Worm (Caenorhabditis elegans) whole organism, L3 larva: ENCODE results near the gene vps-11.

Experiments used
- R02D3.7 ChIP-seq: fragments of 150-350 bp; optimal IDR thresholded peaks from 2 replicates; lab custom pipeline; 2014; ENCODE audit warnings: missing biosample characterization, missing genetic modification characterization
- ZK546.5 ChIP-seq: sonication (generic microtip); optimal IDR thresholded peaks from 2 replicates; lab custom pipeline; 2017; ENCODE audit warnings: missing biosample characterization, missing genetic modification characterization
- aly-2 ChIP-seq: fragments of 150-350 bp; optimal IDR thresholded peaks from 2 replicates; lab custom pipeline; 2014; ENCODE audit warnings: missing biosample characterization, missing genetic modification characterization
- ama-1 ChIP-seq: fragments of 150-350 bp; optimal IDR thresholded peaks from 2 replicates; lab custom pipeline; 2018
- ceh-16 ChIP-seq: sonication (generic microtip); optimal IDR thresholded peaks from 2 replicates; lab custom pipeline; 2017; ENCODE audit warnings: missing biosample characterization, missing genetic modification characterization
- ceh-28 ChIP-seq: fragments of 150-350 bp; optimal IDR thresholded peaks from 2 replicates; lab custom pipeline; 2014; ENCODE audit warnings: missing biosample characterization, missing genetic modification reagents, missing genetic modification characterization
- ceh-82 ChIP-seq: fragments of 150-350 bp; optimal IDR thresholded peaks from 2 replicates; lab custom pipeline; 2014; ENCODE audit warnings: missing biosample characterization, missing genetic modification characterization
- egl-27 ChIP-seq: sonication (generic microtip); optimal IDR thresholded peaks from 4 replicates; lab custom pipeline; 2017; ENCODE audit warnings: missing biosample characterization, missing genetic modification reagents, missing genetic modification characterization
- egl-5 ChIP-seq: fragments of 150-350 bp; optimal IDR thresholded peaks from 2 replicates; lab custom pipeline; 2017; ENCODE audit warnings: missing biosample characterization, missing genetic modification reagents, missing genetic modification characterization, inconsistent platforms
- elt-1 ChIP-seq: fragments of 150-350 bp; optimal IDR thresholded peaks from 2 replicates; lab custom pipeline; 2014; ENCODE audit warnings: missing biosample characterization, missing genetic modification characterization
- elt-2 ChIP-seq: sonication (generic microtip); optimal IDR thresholded peaks from 2 replicates; lab custom pipeline; 2016; ENCODE audit warnings: missing genetic modification reagents, mild to moderate bottlenecking, missing genetic modification characterization, missing compliant biosample characterization
- elt-3 ChIP-seq, 3 experiments: fragments of 150-350 bp in 1 of 3; sonication (generic microtip) in 2 of 3; optimal IDR thresholded peaks; 2 replicates in 2 of 3; 4 replicates in 1 of 3; lab custom pipeline; 2014 to 2017; ENCODE audit warnings: missing biosample characterization in 3 of 3, missing genetic modification characterization in 3 of 3
- eor-1 ChIP-seq, 2 experiments: fragments of 150-350 bp; optimal IDR thresholded peaks; 2 replicates each; lab custom pipeline; 2014 to 2018; ENCODE audit warnings: missing biosample characterization in 2 of 2, missing genetic modification characterization in 2 of 2
- fkh-10 ChIP-seq: sonication (generic microtip); optimal IDR thresholded peaks from 2 replicates; lab custom pipeline; 2017; ENCODE audit warnings: missing biosample characterization, missing genetic modification reagents, missing genetic modification characterization
- fkh-2 ChIP-seq: fragments of 150-350 bp; optimal IDR thresholded peaks from 2 replicates; lab custom pipeline; 2014; ENCODE audit warnings: missing biosample characterization, missing genetic modification reagents, missing genetic modification characterization
- fos-1 ChIP-seq: fragments of 150-350 bp; optimal IDR thresholded peaks from 2 replicates; lab custom pipeline; 2014; ENCODE audit warnings: missing biosample characterization, missing genetic modification characterization
- jun-1 ChIP-seq: fragments of 150-350 bp; optimal IDR thresholded peaks from 2 replicates; lab custom pipeline; 2014; ENCODE audit warnings: missing biosample characterization, missing genetic modification reagents, missing genetic modification characterization
- lin-15B ChIP-seq: fragments of 150-350 bp; optimal IDR thresholded peaks from 2 replicates; lab custom pipeline; 2014; ENCODE audit warnings: missing biosample characterization, missing genetic modification characterization
- lin-39 ChIP-seq: fragments of 150-350 bp; optimal IDR thresholded peaks from 2 replicates; lab custom pipeline; 2018; ENCODE audit warnings: missing biosample characterization, missing genetic modification reagents, missing genetic modification characterization
- lsy-12 ChIP-seq: sonication (generic microtip); optimal IDR thresholded peaks from 2 replicates; lab custom pipeline; 2016; ENCODE audit warnings: mild to moderate bottlenecking, missing genetic modification characterization, missing compliant biosample characterization
- mdl-1 ChIP-seq: fragments of 150-350 bp; optimal IDR thresholded peaks from 2 replicates; lab custom pipeline; 2014; ENCODE audit warnings: missing biosample characterization, missing genetic modification characterization
- mml-1 ChIP-seq: fragments of 150-350 bp; sonication (generic microtip); optimal IDR thresholded peaks from 3 replicates; lab custom pipeline; 2014; ENCODE audit warnings: missing biosample characterization, missing genetic modification characterization
- nfya-1 ChIP-seq: sonication (generic microtip); optimal IDR thresholded peaks from 2 replicates; lab custom pipeline; 2017; ENCODE audit warnings: missing genetic modification characterization, mild to moderate bottlenecking, missing compliant biosample characterization, antibody characterized with exemption, moderate library complexity; ENCODE audit not compliant: insufficient read depth
- nhr-11 ChIP-seq: fragments of 150-350 bp; optimal IDR thresholded peaks from 2 replicates; lab custom pipeline; 2014; ENCODE audit warnings: missing biosample characterization, missing genetic modification characterization
- nhr-12 ChIP-seq: fragments of 150-350 bp; optimal IDR thresholded peaks from 2 replicates; lab custom pipeline; 2014; ENCODE audit warnings: missing biosample characterization, missing genetic modification characterization
- nhr-23 ChIP-seq: fragments of 150-350 bp; optimal IDR thresholded peaks from 2 replicates; lab custom pipeline; 2014; ENCODE audit warnings: missing biosample characterization, missing genetic modification reagents, missing genetic modification characterization
- nhr-237 ChIP-seq: fragments of 150-350 bp; optimal IDR thresholded peaks from 2 replicates; lab custom pipeline; 2014; ENCODE audit warnings: missing biosample characterization, missing genetic modification characterization
- nhr-25 ChIP-seq: sonication (generic microtip); optimal IDR thresholded peaks from 2 replicates; lab custom pipeline; 2017; ENCODE audit warnings: missing biosample characterization, missing genetic modification characterization
- nhr-28 ChIP-seq: fragments of 150-350 bp; optimal IDR thresholded peaks from 2 replicates; lab custom pipeline; 2014; ENCODE audit warnings: missing biosample characterization, missing genetic modification characterization
- nhr-43 ChIP-seq: sonication (generic microtip); optimal IDR thresholded peaks from 2 replicates; lab custom pipeline; 2016; ENCODE audit warnings: mild to moderate bottlenecking, missing genetic modification characterization, missing compliant biosample characterization; ENCODE audit not compliant: poor library complexity, severe bottlenecking
- nhr-67 ChIP-seq: fragments of 150-350 bp; optimal IDR thresholded peaks from 2 replicates; lab custom pipeline; 2014; ENCODE audit warnings: missing biosample characterization, missing genetic modification characterization
- nhr-77 ChIP-seq: fragments of 150-350 bp; optimal IDR thresholded peaks from 2 replicates; lab custom pipeline; 2014; ENCODE audit warnings: missing biosample characterization, missing genetic modification characterization
- pha-4 ChIP-seq: fragments of 150-350 bp; optimal IDR thresholded peaks from 2 replicates; lab custom pipeline; 2014; ENCODE audit warnings: missing biosample characterization, missing genetic modification reagents, missing genetic modification characterization
- pqm-1 ChIP-seq: fragments of 150-350 bp; optimal IDR thresholded peaks from 2 replicates; lab custom pipeline; 2017; ENCODE audit warnings: missing biosample characterization, missing genetic modification characterization, inconsistent platforms
- sea-2 ChIP-seq: fragments of 150-350 bp; sonication (generic microtip); optimal IDR thresholded peaks from 4 replicates; lab custom pipeline; 2014; ENCODE audit warnings: missing biosample characterization, missing genetic modification reagents, missing genetic modification characterization
- skn-1 ChIP-seq: fragments of 150-350 bp; optimal IDR thresholded peaks from 2 replicates; lab custom pipeline; 2014; ENCODE audit warnings: missing biosample characterization, missing genetic modification characterization
- tbx-2 ChIP-seq: sonication (generic microtip); optimal IDR thresholded peaks from 2 replicates; lab custom pipeline; 2016; ENCODE audit warnings: mild to moderate bottlenecking, missing genetic modification characterization, missing compliant biosample characterization
- unc-39 ChIP-seq: sonication (generic microtip); optimal IDR thresholded peaks from 4 replicates; lab custom pipeline; 2017; ENCODE audit warnings: missing biosample characterization, missing genetic modification characterization
- unc-62 ChIP-seq: fragments of 150-350 bp; sonication (generic microtip); optimal IDR thresholded peaks from 4 replicates; lab custom pipeline; 2014; ENCODE audit warnings: missing biosample characterization, missing genetic modification reagents, missing genetic modification characterization
- zag-1 ChIP-seq: fragments of 150-350 bp; optimal IDR thresholded peaks from 2 replicates; lab custom pipeline; 2014; ENCODE audit warnings: missing biosample characterization, missing genetic modification characterization
- ztf-11 ChIP-seq: fragments of 150-350 bp; optimal IDR thresholded peaks from 2 replicates; lab custom pipeline; 2014; ENCODE audit warnings: missing biosample characterization, missing genetic modification characterization
- ztf-4 ChIP-seq: fragments of 150-350 bp; optimal IDR thresholded peaks from 2 replicates; lab custom pipeline; 2014; ENCODE audit warnings: missing biosample characterization, missing genetic modification characterization

Gene vps-11

DNA sequence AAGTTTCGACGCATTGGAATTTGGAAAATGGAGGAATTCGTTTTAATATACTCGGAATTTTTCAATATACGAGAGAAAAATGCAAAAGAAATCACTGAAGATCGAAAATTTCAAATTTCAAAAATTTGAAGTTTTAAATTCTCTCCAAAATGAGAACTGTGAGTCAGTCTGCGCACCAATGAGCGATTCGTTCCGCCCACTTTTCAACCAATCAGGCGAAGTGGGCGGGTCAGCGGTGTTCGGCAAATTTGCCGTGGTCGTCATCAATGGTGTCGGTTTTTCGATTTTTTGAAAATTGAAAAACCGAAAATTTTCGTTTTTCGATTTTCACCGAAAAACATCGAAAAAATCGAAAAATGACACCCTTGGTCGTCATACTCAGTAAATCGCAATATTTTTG is 45.3 kb upstream of the vps-11 start:
- TF ChIP-seq nfya-1 (tag; lab: Kevin White, UChicago) (peak; percentile 73), ceh-28 (tag; lab: Kevin White, UChicago) (no peak)

DNA sequence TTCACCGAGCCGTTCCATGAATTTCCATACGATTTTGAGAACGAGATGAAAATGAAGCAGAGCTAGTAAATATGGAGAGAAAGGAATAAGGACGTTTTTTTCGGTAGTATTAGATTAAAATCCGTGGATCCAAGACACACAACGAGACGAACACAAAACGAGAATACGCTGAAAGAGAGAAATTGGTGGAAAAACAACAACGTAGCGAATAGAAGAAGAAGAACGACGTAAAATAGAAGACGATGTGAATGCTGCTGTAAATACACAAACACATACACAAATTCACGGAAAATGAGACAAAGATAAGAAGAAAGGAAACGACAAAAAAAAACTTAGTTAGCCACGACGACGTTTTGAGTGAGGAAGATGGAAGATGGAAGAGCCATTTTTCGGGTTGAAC is 41.4 kb upstream of the vps-11 start:
- TF ChIP-seq pqm-1 (tag; lab: Kevin White, UChicago) (no peak), elt-3 (tag; optimal IDR thresholded peaks at IDR 0.05; lab: Kevin White, UChicago) (no peak)

- no peak for TF ChIP-seq nhr-11
- no peak for TF ChIP-seq ama-1
- no peak for TF ChIP-seq fos-1
- no peak for TF ChIP-seq jun-1 (tag; lab: Kevin White, UChicago)
- TF ChIP-seq mml-1 (tag; lab: Kevin White, UChicago) = no peak
- TF ChIP-seq nhr-237 (tag; lab: Kevin White, UChicago) = no peak
- peak; percentile 84 for TF ChIP-seq lin-39 (tag; lab: Kevin White, UChicago)
- TF ChIP-seq zag-1 (tag; lab: Kevin White, UChicago) = no peak
- no peak for TF ChIP-seq unc-62 (GFP tag; lab: Kevin White, UChicago)
- peak; percentile 24 for TF ChIP-seq nfya-1 (tag; lab: Kevin White, UChicago)
Observed at ce11 chrII:10829572-10829971, 36.3 kb upstream of the vps-11 start.

DNA sequence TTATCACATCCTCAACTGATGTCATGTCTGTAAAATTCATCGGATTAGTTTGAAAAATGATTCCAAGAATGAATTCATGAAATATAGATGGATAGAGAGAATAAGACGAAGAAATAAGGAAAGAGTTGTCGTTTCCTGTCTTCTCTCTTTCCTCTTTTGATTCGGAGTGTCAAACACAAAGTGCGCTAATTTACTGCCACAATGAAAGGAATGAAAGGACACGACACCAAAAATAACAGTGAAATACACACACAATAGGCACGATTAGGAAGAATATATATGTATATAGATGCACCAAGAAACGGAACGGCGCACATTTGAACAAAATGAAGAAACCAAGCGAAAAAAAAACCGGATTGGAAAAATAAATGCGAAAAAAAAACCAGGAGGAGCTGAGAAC is 35.8 kb upstream of the vps-11 start, which contains the start of gene VM106R.1:
Gene VM106R.1 (minus strand): TSS at position 101 of the 400 bp plus-strand sequence.
- no peak for TF ChIP-seq unc-39 (tag; lab: Kevin White, UChicago)
- no peak for TF ChIP-seq elt-3 (tag; optimal IDR thresholded peaks at IDR 0.05; lab: Kevin White, UChicago)
- no peak for TF ChIP-seq fkh-2 (tag; lab: Kevin White, UChicago)
- no peak for TF ChIP-seq egl-27 (tag; lab: Kevin White, UChicago)
- TF ChIP-seq ZK546.5 (tag; lab: Kevin White, UChicago) = no peak
- no peak for TF ChIP-seq R02D3.7 (tag; lab: Kevin White, UChicago)
- no peak for TF ChIP-seq nhr-11
- TF ChIP-seq ama-1 = no peak
- no peak for TF ChIP-seq lin-15B (tag; lab: Kevin White, UChicago)
- TF ChIP-seq, all 47 proteins: peak for 0

- peak; percentile 62 for TF ChIP-seq nhr-43 (tag; lab: Kevin White, UChicago)
- TF ChIP-seq jun-1 (tag; lab: Kevin White, UChicago) = no peak
- TF ChIP-seq nhr-77 (tag; lab: Kevin White, UChicago) = no peak
- no peak for TF ChIP-seq ztf-11 (tag; lab: Kevin White, UChicago)
- TF ChIP-seq unc-62 (GFP tag; lab: Kevin White, UChicago) = no peak
- TF ChIP-seq elt-1 (tag; lab: Kevin White, UChicago) = no peak
- no peak for TF ChIP-seq ceh-16 (tag; lab: Kevin White, UChicago)
- peak; percentile 7 for TF ChIP-seq R02D3.7 (tag; lab: Kevin White, UChicago)
- TF ChIP-seq egl-5 (tag; lab: Kevin White, UChicago) = no peak
- no peak for TF ChIP-seq nhr-237 (tag; lab: Kevin White, UChicago)
- TF ChIP-seq zag-1 (tag; lab: Kevin White, UChicago) = no peak
- TF ChIP-seq unc-39 (tag; lab: Kevin White, UChicago) = no peak
- TF ChIP-seq ztf-4 (tag; lab: Kevin White, UChicago) = no peak
- peak; percentile 74 for TF ChIP-seq pha-4
- peak; percentile 75 for TF ChIP-seq nfya-1 (tag; lab: Kevin White, UChicago)
- TF ChIP-seq mml-1 (tag; lab: Kevin White, UChicago) = no peak
- no peak for TF ChIP-seq ceh-82 (tag; lab: Kevin White, UChicago)
- TF ChIP-seq aly-2 (tag; lab: Kevin White, UChicago) = no peak
- TF ChIP-seq nhr-11 = no peak
- TF ChIP-seq fkh-10 = no peak
- no peak for TF ChIP-seq lin-39 (tag; lab: Kevin White, UChicago)
- no peak for TF ChIP-seq ama-1
- TF ChIP-seq fkh-2 (tag; lab: Kevin White, UChicago) = no peak
- no peak for TF ChIP-seq egl-27 (tag; lab: Kevin White, UChicago)
- no peak for TF ChIP-seq tbx-2 (tag; lab: Kevin White, UChicago)
- TF ChIP-seq elt-3 (tag; optimal IDR thresholded peaks at IDR 0.05; lab: Kevin White, UChicago) = no peak
- no peak for TF ChIP-seq ceh-28 (tag; lab: Kevin White, UChicago)
- no peak for TF ChIP-seq eor-1 (tag; optimal IDR thresholded peaks at IDR 0.05; lab: Kevin White, UChicago)
- peak; percentile 8 for TF ChIP-seq elt-2 (tag; lab: Kevin White, UChicago)
- no peak for TF ChIP-seq nhr-28 (tag; lab: Kevin White, UChicago)
- TF ChIP-seq skn-1 = no peak
- no peak for TF ChIP-seq ZK546.5 (tag; lab: Kevin White, UChicago)
- no peak for TF ChIP-seq nhr-67 (tag; lab: Kevin White, UChicago)
- no peak for TF ChIP-seq mdl-1 (tag; lab: Kevin White, UChicago)
- TF ChIP-seq nhr-23 (tag; lab: Kevin White, UChicago) = peak; percentile 51
- TF ChIP-seq nhr-25 (tag; lab: Kevin White, UChicago) = no peak
- no peak for TF ChIP-seq lsy-12 (tag; lab: Kevin White, UChicago)
- TF ChIP-seq lin-15B (tag; lab: Kevin White, UChicago) = peak; percentile 58
- TF ChIP-seq fos-1 = no peak
- no peak for TF ChIP-seq pqm-1 (tag; lab: Kevin White, UChicago)
- TF ChIP-seq sea-2 (GFP tag; lab: Kevin White, UChicago) = no peak
- TF ChIP-seq nhr-12 (tag; lab: Kevin White, UChicago) = no peak
Observed at ce11 chrII:10824046-10824445, 30.8 kb upstream of the vps-11 start, which contains the start of the genes R06F6.12 and mix-1. Gene R06F6.12 (minus strand): TSS chrII:10824081. Gene mix-1 (plus strand): TSS chrII:10824246.
